Fruit fly (Drosophila melanogaster) whole organism, embryonic: Measurements from ENCODE around the gene CG5180.

ENCODE experiments used
- Aef1 ChIP-seq: fragments of 200-800 bp; sonication (Bioruptor generic); IDR thresholded peaks from 3 replicates; pipeline ENCODE4 v1.3.6; 2022; ENCODE audit warnings: missing biosample characterization, missing genetic modification characterization
- BtbVII ChIP-seq: fragments of 200-800 bp; sonication (Bioruptor generic); optimal IDR thresholded peaks from 3 replicates; lab custom pipeline; 2017; ENCODE audit warnings: missing biosample characterization, mild to moderate bottlenecking, missing genetic modification characterization
- CG10267 ChIP-seq: fragments of 200-800 bp; sonication (Bioruptor generic); optimal IDR thresholded peaks from 2 replicates; lab custom pipeline; 2018; ENCODE audit warnings: missing biosample characterization, mild to moderate bottlenecking, missing genetic modification characterization, moderate library complexity
- CG12071 ChIP-seq: fragments of 200-800 bp; sonication (Bioruptor generic); optimal IDR thresholded peaks from 3 replicates; lab custom pipeline; 2018; ENCODE audit warnings: missing biosample characterization, mild to moderate bottlenecking, missing genetic modification characterization
- CG12104 ChIP-seq: fragments of 200-800 bp; sonication (Bioruptor generic); optimal IDR thresholded peaks from 3 replicates; lab custom pipeline; 2016; ENCODE audit warnings: missing biosample characterization, missing genetic modification characterization
- CG13775 ChIP-seq: fragments of 200-800 bp; sonication (Bioruptor generic); optimal IDR thresholded peaks from 3 replicates; lab custom pipeline; 2017; ENCODE audit warnings: missing biosample characterization, mild to moderate bottlenecking, missing genetic modification characterization
- CG14667 ChIP-seq: fragments of 200-800 bp; sonication (Bioruptor generic); IDR thresholded peaks from 2 replicates; pipeline ENCODE4 v1.3.6; 2022; ENCODE audit warnings: missing biosample characterization, missing genetic modification characterization
- CG1529 ChIP-seq: fragments of 200-800 bp; sonication (Bioruptor generic); optimal IDR thresholded peaks from 3 replicates; lab custom pipeline; 2018; ENCODE audit warnings: missing biosample characterization, missing genetic modification characterization
- CG1602 ChIP-seq: fragments of 200-800 bp; sonication (Bioruptor generic); optimal IDR thresholded peaks from 3 replicates; lab custom pipeline; 2016; ENCODE audit warnings: missing biosample characterization, missing genetic modification characterization
- CG17385 ChIP-seq: fragments of 200-800 bp; sonication (Bioruptor generic); optimal IDR thresholded peaks from 3 replicates; lab custom pipeline; 2018; ENCODE audit warnings: missing biosample characterization, mild to moderate bottlenecking, missing genetic modification characterization
- CG17912 ChIP-seq: fragments of 200-800 bp; sonication (Bioruptor generic); optimal IDR thresholded peaks from 2 replicates; lab custom pipeline; 2018; ENCODE audit warnings: missing biosample characterization, mild to moderate bottlenecking, missing genetic modification characterization
- CG30403 ChIP-seq: fragments of 200-800 bp; sonication (Bioruptor generic); optimal IDR thresholded peaks from 3 replicates; lab custom pipeline; 2016; ENCODE audit warnings: missing biosample characterization, missing genetic modification characterization
- CG32772 ChIP-seq: fragments of 200-800 bp; sonication (Bioruptor generic); IDR thresholded peaks from 2 replicates; pipeline ENCODE4 v1.3.6; 2022; ENCODE audit warnings: missing biosample characterization, missing genetic modification characterization
- CG3407 ChIP-seq: fragments of 200-800 bp; sonication (Bioruptor generic); optimal IDR thresholded peaks from 2 replicates; lab custom pipeline; 2018; ENCODE audit warnings: missing biosample characterization, mild to moderate bottlenecking, missing genetic modification characterization
- CG34224 ChIP-seq: fragments of 200-800 bp; sonication (Bioruptor generic); IDR thresholded peaks from 3 replicates; pipeline ENCODE4 v1.3.6; 2022; ENCODE audit warnings: missing biosample characterization, missing genetic modification characterization; ENCODE audit not compliant: partially characterized antibody
- CG3838 ChIP-seq: fragments of 200-800 bp; sonication (Bioruptor generic); optimal IDR thresholded peaks from 3 replicates; lab custom pipeline; 2016; ENCODE audit warnings: missing biosample characterization, missing genetic modification characterization
- CG4617 ChIP-seq: fragments of 200-800 bp; sonication (Bioruptor generic); optimal IDR thresholded peaks from 3 replicates; lab custom pipeline; 2016; ENCODE audit warnings: missing biosample characterization, missing genetic modification characterization, borderline replicate concordance
- CG6683 ChIP-seq: fragments of 200-800 bp; sonication (Bioruptor generic); optimal IDR thresholded peaks from 2 replicates; lab custom pipeline; 2017; ENCODE audit warnings: missing biosample characterization, mild to moderate bottlenecking, missing genetic modification characterization, missing genetic modification reagents
- CG6813 ChIP-seq: fragments of 200-800 bp; sonication (Bioruptor generic); optimal IDR thresholded peaks from 2 replicates; lab custom pipeline; 2017; ENCODE audit warnings: missing biosample characterization, missing genetic modification characterization, mild to moderate bottlenecking, moderate library complexity, missing genetic modification reagents
- CG7987 ChIP-seq: fragments of 200-800 bp; sonication (Bioruptor generic); optimal IDR thresholded peaks from 2 replicates; lab custom pipeline; 2018; ENCODE audit warnings: missing biosample characterization, mild to moderate bottlenecking, missing genetic modification characterization, moderate library complexity
- CG8089 ChIP-seq: fragments of 200-800 bp; sonication (Bioruptor generic); optimal IDR thresholded peaks from 3 replicates; lab custom pipeline; 2016; ENCODE audit warnings: missing biosample characterization, missing genetic modification characterization
- CG8944 ChIP-seq: fragments of 200-800 bp; sonication (Bioruptor generic); optimal IDR thresholded peaks from 3 replicates; lab custom pipeline; 2016; ENCODE audit warnings: missing biosample characterization, missing genetic modification characterization
- CG9215 ChIP-seq: fragments of 200-800 bp; sonication (Bioruptor generic); IDR thresholded peaks from 2 replicates; pipeline ENCODE4 v1.3.6; 2022; ENCODE audit warnings: missing biosample characterization, missing genetic modification characterization
- Ets65A ChIP-seq: fragments of 200-800 bp; sonication (Bioruptor generic); peaks from one replicate; lab custom pipeline; 2016; ENCODE audit warnings: missing biosample characterization, missing genetic modification characterization
- H2.0 ChIP-seq: fragments of 200-800 bp; sonication (Bioruptor generic); IDR thresholded peaks from 2 replicates; pipeline ENCODE4 v1.3.6; 2022; ENCODE audit warnings: missing biosample characterization, missing genetic modification characterization
- MTF-1 ChIP-seq: fragments of 200-800 bp; sonication (Bioruptor generic); optimal IDR thresholded peaks from 2 replicates; lab custom pipeline; 2018; ENCODE audit warnings: missing biosample characterization, mild to moderate bottlenecking, missing genetic modification characterization, borderline replicate concordance
- NK7.1 ChIP-seq: fragments of 200-800 bp; sonication (Bioruptor generic); optimal IDR thresholded peaks from 3 replicates; lab custom pipeline; 2016; ENCODE audit warnings: missing biosample characterization, missing genetic modification characterization
- Nf-YC ChIP-seq: fragments of 200-800 bp; optimal IDR thresholded peaks from 3 replicates; lab custom pipeline; 2019; ENCODE audit warnings: missing biosample characterization, mild to moderate bottlenecking, missing genetic modification characterization, moderate library complexity
- Sin3A ChIP-seq: fragments of >200 bp; optimal IDR thresholded peaks from 2 replicates; lab custom pipeline; 2018
- Ssrp ChIP-seq: fragments of 200-800 bp; sonication (Bioruptor generic); optimal IDR thresholded peaks from 2 replicates; lab custom pipeline; 2018; ENCODE audit warnings: missing biosample characterization, mild to moderate bottlenecking, missing genetic modification characterization, moderate library complexity
- ac ChIP-seq: fragments of 200-800 bp; sonication (Bioruptor generic); optimal IDR thresholded peaks from 3 replicates; lab custom pipeline; 2017; ENCODE audit warnings: missing biosample characterization, mild to moderate bottlenecking, missing genetic modification characterization
- croc ChIP-seq: fragments of 200-800 bp; sonication (Bioruptor generic); conservative IDR thresholded peaks from 3 replicates; pipeline ENCODE4 v1.3.6; 2022; ENCODE audit warnings: missing biosample characterization, missing genetic modification characterization
- dmrt11E ChIP-seq: fragments of 200-800 bp; sonication (Bioruptor generic); optimal IDR thresholded peaks from 3 replicates; lab custom pipeline; 2018; ENCODE audit warnings: missing biosample characterization, mild to moderate bottlenecking, missing genetic modification characterization, moderate library complexity
- ems ChIP-seq: fragments of 200-800 bp; sonication (Bioruptor generic); optimal IDR thresholded peaks from 3 replicates; lab custom pipeline; 2016; ENCODE audit warnings: missing biosample characterization, missing genetic modification characterization
- fru ChIP-seq: fragments of >200 bp; optimal IDR thresholded peaks from 2 replicates; lab custom pipeline; 2017
- gfzf ChIP-seq: fragments of 200-800 bp; sonication (Bioruptor generic); optimal IDR thresholded peaks from 2 replicates; lab custom pipeline; 2016; ENCODE audit warnings: missing biosample characterization, mild to moderate bottlenecking, missing genetic modification characterization, moderate library complexity
- gsb ChIP-seq: fragments of 200-800 bp; sonication (Bioruptor generic); IDR thresholded peaks from 2 replicates; pipeline ENCODE4 v1.3.6; 2022; ENCODE audit warnings: missing biosample characterization, missing genetic modification characterization
- jing ChIP-seq: fragments of 200-800 bp; sonication (Bioruptor generic); optimal IDR thresholded peaks from 2 replicates; lab custom pipeline; 2018; ENCODE audit warnings: missing biosample characterization, mild to moderate bottlenecking, missing genetic modification characterization
- kni ChIP-seq: fragments of 200-800 bp; sonication (Bioruptor generic); optimal IDR thresholded peaks from 3 replicates; lab custom pipeline; 2017; ENCODE audit warnings: mild to moderate bottlenecking, missing biosample characterization, missing genetic modification reagents, missing genetic modification characterization
- nmo ChIP-seq: fragments of 200-800 bp; sonication (Bioruptor generic); optimal IDR thresholded peaks from 2 replicates; lab custom pipeline; 2018; ENCODE audit warnings: missing biosample characterization, mild to moderate bottlenecking, missing genetic modification characterization, moderate library complexity
- oc ChIP-seq: fragments of 200-800 bp; sonication (Bioruptor generic); optimal IDR thresholded peaks from 2 replicates; lab custom pipeline; 2018; ENCODE audit warnings: missing biosample characterization, mild to moderate bottlenecking, missing genetic modification characterization, moderate library complexity
- pan ChIP-seq, 4 experiments: fragments of >200 bp in 3 of 4; fragments of 200-800 bp in 1 of 4; sonication (Bioruptor generic) in 1 of 4; optimal IDR thresholded peaks in 3 of 4; IDR thresholded peaks in 1 of 4; 2 replicates each; pipeline versions ENCODE4 v1.3.6 to Lab custom; 2017 to 2022; ENCODE audit warnings: missing biosample characterization in 2 of 4, missing genetic modification characterization in 2 of 4, mixed read lengths in 1 of 4
- ro ChIP-seq: fragments of 200-800 bp; sonication (Bioruptor generic); IDR thresholded peaks from 2 replicates; pipeline ENCODE4 v1.3.6; 2022; ENCODE audit warnings: missing biosample characterization, missing genetic modification characterization
- slbo ChIP-seq: fragments of 200-800 bp; sonication (Bioruptor generic); IDR thresholded peaks from 2 replicates; pipeline ENCODE4 v1.3.6; 2022; ENCODE audit warnings: missing biosample characterization, missing genetic modification characterization
- stc ChIP-seq: fragments of 200-800 bp; sonication (Bioruptor generic); IDR thresholded peaks from 2 replicates; pipeline ENCODE4 v1.3.6; 2022; ENCODE audit warnings: missing biosample characterization, missing genetic modification characterization
- stwl ChIP-seq: fragments of 200-800 bp; sonication (Bioruptor generic); optimal IDR thresholded peaks from 3 replicates; lab custom pipeline; 2018; ENCODE audit warnings: missing biosample characterization, mild to moderate bottlenecking, missing genetic modification characterization, moderate library complexity
- tin ChIP-seq: fragments of 200-800 bp; sonication (Bioruptor generic); optimal IDR thresholded peaks from 3 replicates; lab custom pipeline; 2016; ENCODE audit warnings: missing biosample characterization, missing genetic modification characterization
- tup ChIP-seq: fragments of 200-800 bp; sonication (Bioruptor generic); optimal IDR thresholded peaks from 2 replicates; lab custom pipeline; 2016; ENCODE audit warnings: missing biosample characterization, mild to moderate bottlenecking, missing genetic modification characterization, moderate library complexity
- tx ChIP-seq: fragments of 200-800 bp; sonication (Bioruptor generic); optimal IDR thresholded peaks from 2 replicates; lab custom pipeline; 2016; ENCODE audit warnings: missing biosample characterization, missing genetic modification characterization
- wor ChIP-seq: fragments of 200-800 bp; sonication (Bioruptor generic); IDR thresholded peaks from 2 replicates; pipeline ENCODE4 v1.3.6; 2022; ENCODE audit warnings: missing biosample characterization, missing genetic modification characterization

Gene CG5180

DNA sequence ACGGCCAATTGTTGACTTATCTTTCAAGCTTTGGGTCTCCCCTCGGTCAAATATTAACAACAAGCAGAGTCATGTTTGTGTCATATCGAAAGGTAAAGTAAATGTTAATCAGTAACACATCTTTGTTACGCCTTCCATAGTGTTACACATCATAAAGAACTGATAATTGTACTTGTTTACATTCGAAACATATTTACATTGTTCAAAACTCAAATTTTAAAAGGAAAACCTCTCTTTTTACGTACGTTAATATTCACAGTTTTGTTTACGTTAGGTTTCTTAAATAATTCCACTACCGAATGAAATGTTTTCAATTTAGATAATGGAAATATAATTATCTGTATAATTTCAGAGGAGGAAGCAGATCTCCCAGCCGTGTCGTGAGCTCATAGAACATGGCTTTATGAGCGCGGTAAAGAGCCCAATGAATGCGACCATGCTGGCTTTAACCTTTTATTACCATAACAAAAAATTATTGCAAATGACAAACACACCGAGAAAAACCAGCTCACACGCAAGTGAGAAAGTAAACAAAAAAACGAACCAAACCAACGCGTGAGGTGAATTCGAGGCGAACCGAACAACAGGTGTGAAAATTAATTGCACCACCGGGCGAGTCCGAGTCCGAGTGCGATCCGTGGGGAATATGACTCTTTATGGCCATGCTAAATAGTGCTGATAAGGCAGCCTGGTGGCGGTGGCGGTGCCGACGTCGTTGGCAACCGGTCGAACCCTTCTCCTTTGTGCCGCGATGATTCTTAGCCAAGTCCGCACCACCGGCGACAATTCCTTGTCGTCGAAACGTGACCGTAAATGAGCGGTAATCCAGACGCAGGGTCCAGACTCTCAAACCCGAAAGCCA is 15.2 kb upstream of the CG5180 start (continued):
- no peak for TF ChIP-seq tin (GFP tag; lab: Kevin White, UChicago)
- TF ChIP-seq nmo, result no peak
- no peak for TF ChIP-seq tx (GFP tag; lab: Kevin White, UChicago)
- no peak for TF ChIP-seq croc
- TF ChIP-seq CG1529 (GFP tag; lab: Kevin White, UChicago), result peak; percentile 71
- TF ChIP-seq CG34224 (GFP tag; lab: Robert Waterston, UW), result no peak
- no peak for TF ChIP-seq CG13775
- TF ChIP-seq Aef1 (GFP tag; lab: Robert Waterston, UW), result no peak
- TF ChIP-seq fru (lab: Kevin White, UChicago), result no peak
- TF ChIP-seq CG30403, result no peak
- TF ChIP-seq CG3838 (GFP tag; lab: Kevin White, UChicago), result peak; percentile 51
- no peak for TF ChIP-seq CG32772 (GFP tag; lab: Robert Waterston, UW)
- TF ChIP-seq tup (GFP tag; lab: Kevin White, UChicago), result no peak
- TF ChIP-seq CG6813 (GFP tag; lab: Kevin White, UChicago), result peak; percentile 77
- TF ChIP-seq Sin3A (lab: Kevin White, UChicago), result no peak
- no peak for TF ChIP-seq CG4617 (GFP tag; lab: Kevin White, UChicago)
- no peak for TF ChIP-seq CG17912 (GFP tag; lab: Kevin White, UChicago)
- peak; percentile 20 for TF ChIP-seq CG10267 (tag; lab: Kevin White, UChicago)
- no peak for TF ChIP-seq Nf-YC (tag; lab: Kevin White, UChicago)
- no peak for TF ChIP-seq kni (GFP tag; lab: Kevin White, UChicago)
- no peak for TF ChIP-seq gfzf (GFP tag; lab: Kevin White, UChicago)
- no peak for TF ChIP-seq CG14667
- no peak for TF ChIP-seq ro
- TF ChIP-seq pan (optimal IDR thresholded peaks at IDR 0.05; lab: Kevin White, UChicago), result no peak
- TF ChIP-seq pan (GFP tag; optimal IDR thresholded peaks at IDR 0.05 in 1 of 2, IDR thresholded peaks at IDR 0.05 in 1 of 2), result no peak
- peak; percentile 70 for TF ChIP-seq MTF-1 (GFP tag; lab: Kevin White, UChicago)
- peak; percentile 11 for TF ChIP-seq CG17385 (GFP tag; lab: Kevin White, UChicago)
- TF ChIP-seq Ssrp (tag; lab: Kevin White, UChicago), result no peak
- TF ChIP-seq BtbVII (GFP tag; lab: Kevin White, UChicago), result no peak
- TF ChIP-seq CG7987, result no peak
- TF ChIP-seq ems, result no peak
- no peak for TF ChIP-seq H2.0 (GFP tag; lab: Robert Waterston, UW)
- no peak for TF ChIP-seq CG8089 (GFP tag; lab: Kevin White, UChicago)
- no peak for TF ChIP-seq stc (GFP tag; lab: Robert Waterston, UW)
- no peak for TF ChIP-seq stwl (tag; lab: Kevin White, UChicago)
- no peak for TF ChIP-seq slbo (GFP tag; lab: Robert Waterston, UW)
- peak; percentile 51 for TF ChIP-seq CG3407 (GFP tag; lab: Kevin White, UChicago)
- TF ChIP-seq Ets65A (GFP tag; lab: Kevin White, UChicago), result no peak
- TF ChIP-seq CG1602 (GFP tag; lab: Kevin White, UChicago), result peak; percentile 42
- peak; percentile 62 for TF ChIP-seq ac
- no peak for TF ChIP-seq gsb
- TF ChIP-seq wor, result no peak
- no peak for TF ChIP-seq jing (GFP tag; lab: Kevin White, UChicago)
- TF ChIP-seq dmrt11E (tag; lab: Kevin White, UChicago), result peak; percentile 74
- no peak for TF ChIP-seq NK7.1
- no peak for TF ChIP-seq CG6683 (GFP tag; lab: Kevin White, UChicago)
- TF ChIP-seq CG12104 (GFP tag; lab: Kevin White, UChicago), result no peak
- no peak for TF ChIP-seq CG12071 (GFP tag; lab: Kevin White, UChicago)
- TF ChIP-seq oc (tag; lab: Kevin White, UChicago), result no peak
- TF ChIP-seq CG9215 (GFP tag; lab: Robert Waterston, UW), result no peak
- no peak for TF ChIP-seq CG8944 (GFP tag; lab: Kevin White, UChicago)
